Fruit fly (Drosophila melanogaster): ENCODE measurements around the gene CG17906.

dm6 chr2L:8974506-8974905, 19.7 kb upstream of the CG17906 start:
- no peak for TF ChIP-seq CG8478 (optimal IDR thresholded peaks at IDR 0.05)
- TF ChIP-seq CTCF (optimal IDR thresholded peaks at IDR 0.05) = no peak
